Worm (Caenorhabditis elegans) whole organism, L4 larva: ENCODE results near the gene F35F10.6.
A peak's percentile ranks its signal among the peaks of the same experiment; 100 is the strongest.

Experiments
- D1046.2 ChIP-seq: fragments of 200-800 bp; sonication (Bioruptor generic); IDR thresholded peaks from 2 replicates; pipeline ENCODE4 v1.3.6; 2022; ENCODE audit warnings: missing genetic modification characterization, missing compliant biosample characterization
- F10B5.3 ChIP-seq: sonication (generic microtip); optimal IDR thresholded peaks from 2 replicates; lab custom pipeline; 2016; ENCODE audit warnings: mild to moderate bottlenecking, missing genetic modification characterization, missing compliant biosample characterization
- F26F4.8 ChIP-seq: fragments of 200-800 bp; sonication (Bioruptor generic); conservative IDR thresholded peaks from 2 replicates; pipeline ENCODE4 v1.3.6; 2022; ENCODE audit warnings: missing genetic modification characterization, missing compliant biosample characterization
- F37D6.2 ChIP-seq: sonication (generic microtip); optimal IDR thresholded peaks from 2 replicates; lab custom pipeline; 2016; ENCODE audit warnings: mild to moderate bottlenecking, missing genetic modification characterization, missing compliant biosample characterization
- F44E2.7 ChIP-seq: fragments of 200-800 bp; sonication (Bioruptor generic); IDR thresholded peaks from 2 replicates; pipeline ENCODE4 v2.1.2; 2022; ENCODE audit warnings: missing genetic modification characterization, missing compliant biosample characterization
- R02D3.7 ChIP-seq: fragments of 150-350 bp; sonication (generic microtip); optimal IDR thresholded peaks from 3 replicates; lab custom pipeline; 2014; ENCODE audit warnings: missing biosample characterization, missing genetic modification characterization
- Y5F2A.4 ChIP-seq: fragments of 200-800 bp; sonication (Bioruptor generic); optimal IDR thresholded peaks from 2 replicates; lab custom pipeline; 2018; ENCODE audit warnings: mild to moderate bottlenecking, missing genetic modification characterization, missing compliant biosample characterization
- aha-1 ChIP-seq: fragments of 150-350 bp; peaks from one replicate; lab custom pipeline; 2014; ENCODE audit warnings: missing biosample characterization, missing genetic modification characterization
- aly-2 ChIP-seq: sonication (generic microtip); optimal IDR thresholded peaks from 2 replicates; lab custom pipeline; 2018; ENCODE audit warnings: missing biosample characterization, missing genetic modification characterization
- arid-1 ChIP-seq: fragments of 200-800 bp; sonication (Bioruptor generic); conservative IDR thresholded peaks from 2 replicates; pipeline ENCODE4 v1.3.6; 2022; ENCODE audit warnings: missing genetic modification reagents, missing genetic modification characterization, missing compliant biosample characterization
- attf-4 ChIP-seq: sonication (generic microtip); optimal IDR thresholded peaks from 3 replicates; lab custom pipeline; 2017; ENCODE audit warnings: missing biosample characterization, missing genetic modification characterization
- ctbp-1 ChIP-seq: fragments of 200-800 bp; sonication (Bioruptor generic); IDR thresholded peaks from 2 replicates; pipeline ENCODE4 v1.3.6; 2022; ENCODE audit warnings: missing genetic modification reagents, missing genetic modification characterization, missing compliant biosample characterization
- daf-12 ChIP-seq: fragments of 150-350 bp; optimal IDR thresholded peaks from 2 replicates; lab custom pipeline; 2014; ENCODE audit warnings: missing biosample characterization, missing genetic modification reagents, missing genetic modification characterization
- dmd-6 ChIP-seq: fragments of 200-800 bp; sonication (Bioruptor generic); IDR thresholded peaks from 2 replicates; pipeline ENCODE4 v1.3.6; 2022; ENCODE audit warnings: missing genetic modification reagents, missing genetic modification characterization, missing compliant biosample characterization
- dmd-8 ChIP-seq: fragments of 200-800 bp; sonication (Bioruptor generic); IDR thresholded peaks from 2 replicates; pipeline ENCODE4 v1.3.6; 2022; ENCODE audit warnings: missing genetic modification characterization, missing compliant biosample characterization
- dpl-1 ChIP-seq: fragments of 150-350 bp; optimal IDR thresholded peaks from 2 replicates; lab custom pipeline; 2014; ENCODE audit warnings: missing biosample characterization, missing genetic modification reagents, missing genetic modification characterization
- egl-43 ChIP-seq: fragments of 200-800 bp; sonication (Bioruptor generic); IDR thresholded peaks from 2 replicates; pipeline ENCODE4 v1.3.6; 2022; ENCODE audit warnings: missing genetic modification reagents, missing genetic modification characterization, missing compliant biosample characterization
- fkh-10 ChIP-seq: fragments of 150-350 bp; optimal IDR thresholded peaks from 2 replicates; lab custom pipeline; 2014; ENCODE audit warnings: missing biosample characterization, missing genetic modification reagents, missing genetic modification characterization
- hif-1 ChIP-seq, 2 experiments: sonication (generic microtip); optimal IDR thresholded peaks; 2 replicates each; lab custom pipeline; 2016 to 2017; ENCODE audit warnings: missing compliant biosample characterization in 2 of 2, missing genetic modification characterization in 2 of 2, missing genetic modification reagents in 2 of 2, missing genotype in 2 of 2, mild to moderate bottlenecking in 1 of 2
- hlh-30 ChIP-seq: sonication (generic microtip); optimal IDR thresholded peaks from 2 replicates; lab custom pipeline; 2017; ENCODE audit warnings: antibody characterized with exemption, mild to moderate bottlenecking, missing genetic modification characterization, missing compliant biosample characterization; ENCODE audit not compliant: insufficient read depth
- jun-1 ChIP-seq: fragments of 150-350 bp; optimal IDR thresholded peaks from 2 replicates; lab custom pipeline; 2014; ENCODE audit warnings: missing biosample characterization, missing genetic modification reagents, missing genetic modification characterization
- lin-29 ChIP-seq: fragments of 200-800 bp; sonication (Bioruptor generic); IDR thresholded peaks from 2 replicates; pipeline ENCODE4 v1.3.6; 2022; ENCODE audit warnings: missing genetic modification reagents, missing genetic modification characterization, missing compliant biosample characterization
- lin-38 ChIP-seq: fragments of 200-800 bp; sonication (Bioruptor generic); IDR thresholded peaks from 2 replicates; pipeline ENCODE4 v1.3.6; 2022; ENCODE audit warnings: missing genetic modification reagents, missing genetic modification characterization, missing compliant biosample characterization
- lin-39 ChIP-seq: fragments of 150-350 bp; optimal IDR thresholded peaks from 2 replicates; lab custom pipeline; 2014; ENCODE audit warnings: missing biosample characterization, missing genetic modification reagents, missing genetic modification characterization
- lsy-2 ChIP-seq, 2 experiments: fragments of 150-350 bp in 1 of 2; sonication (generic microtip) in 1 of 2; optimal IDR thresholded peaks; 2 replicates each; lab custom pipeline; 2014 to 2017; ENCODE audit warnings: missing biosample characterization in 2 of 2, missing genetic modification characterization in 2 of 2
- mdl-1 ChIP-seq, 2 experiments: fragments of 150-350 bp in 1 of 2; sonication (generic microtip) in 1 of 2; optimal IDR thresholded peaks; 2 replicates each; lab custom pipeline; 2014 to 2017; ENCODE audit warnings: missing biosample characterization in 2 of 2, missing genetic modification characterization in 2 of 2
- mep-1 ChIP-seq: fragments of 150-350 bp; sonication (generic microtip); optimal IDR thresholded peaks from 3 replicates; lab custom pipeline; 2014; ENCODE audit warnings: missing biosample characterization, missing genetic modification characterization
- mes-2 ChIP-seq: sonication (generic microtip); optimal IDR thresholded peaks from 2 replicates; lab custom pipeline; 2016; ENCODE audit warnings: missing genotype, mild to moderate bottlenecking, missing genetic modification characterization, missing compliant biosample characterization; ENCODE audit not compliant: poor library complexity, severe bottlenecking
- nhr-11 ChIP-seq: fragments of 150-350 bp; optimal IDR thresholded peaks from 2 replicates; lab custom pipeline; 2014; ENCODE audit warnings: missing biosample characterization, missing genetic modification characterization
- nhr-111 ChIP-seq: fragments of 200-800 bp; sonication (Bioruptor generic); optimal IDR thresholded peaks from 2 replicates; lab custom pipeline; 2018; ENCODE audit warnings: mild to moderate bottlenecking, missing genetic modification characterization, missing compliant biosample characterization
- nhr-28 ChIP-seq: fragments of 150-350 bp; optimal IDR thresholded peaks from 2 replicates; lab custom pipeline; 2014; ENCODE audit warnings: missing biosample characterization, missing genetic modification characterization
- nhr-41 ChIP-seq: fragments of 200-800 bp; sonication (Bioruptor generic); IDR thresholded peaks from 2 replicates; pipeline ENCODE4 v1.3.6; 2022; ENCODE audit warnings: missing genetic modification reagents, missing genetic modification characterization, missing compliant biosample characterization
- nhr-48 ChIP-seq: sonication (generic microtip); optimal IDR thresholded peaks from 2 replicates; lab custom pipeline; 2016; ENCODE audit warnings: mild to moderate bottlenecking, missing genetic modification characterization, missing compliant biosample characterization
- pqm-1 ChIP-seq: sonication (generic microtip); optimal IDR thresholded peaks from 2 replicates; lab custom pipeline; 2017; ENCODE audit warnings: missing biosample characterization, missing genetic modification characterization
- set-16 ChIP-seq: fragments of 200-800 bp; sonication (Bioruptor generic); IDR thresholded peaks from 2 replicates; pipeline ENCODE4 v1.3.6; 2022; ENCODE audit warnings: missing genetic modification reagents, missing genetic modification characterization, missing compliant biosample characterization
- snpc-1.2 ChIP-seq: fragments of 200-800 bp; sonication (Bioruptor generic); IDR thresholded peaks from 2 replicates; pipeline ENCODE4 v1.3.6; 2022; ENCODE audit warnings: missing genetic modification reagents, missing genetic modification characterization, missing compliant biosample characterization
- spr-3 ChIP-seq: fragments of 200-800 bp; sonication (Bioruptor generic); optimal IDR thresholded peaks from 2 replicates; lab custom pipeline; 2018; ENCODE audit warnings: mild to moderate bottlenecking, missing genetic modification characterization, missing compliant biosample characterization
- tag-97 ChIP-seq: fragments of 200-800 bp; sonication (Bioruptor generic); IDR thresholded peaks from 2 replicates; pipeline ENCODE4 v1.3.6; 2022; ENCODE audit warnings: missing genetic modification characterization, missing compliant biosample characterization
- unc-39 ChIP-seq: sonication (generic microtip); optimal IDR thresholded peaks from 2 replicates; lab custom pipeline; 2017; ENCODE audit warnings: missing biosample characterization, missing genetic modification characterization
- unc-62 ChIP-seq, 3 experiments: fragments of 150-350 bp in 1 of 3; sonication (generic microtip); optimal IDR thresholded peaks in 2 of 3; peaks in 1 of 3; 1 replicate in 1 of 3; 2 replicates in 2 of 3; lab custom pipeline; 2014 to 2017; ENCODE audit warnings: missing biosample characterization in 3 of 3, missing genetic modification characterization in 3 of 3, missing genetic modification reagents in 3 of 3, missing genotype in 1 of 3
- vab-7 ChIP-seq: fragments of 200-800 bp; sonication (Bioruptor generic); IDR thresholded peaks from 2 replicates; pipeline ENCODE4 v1.3.6; 2022; ENCODE audit warnings: missing genetic modification reagents, missing genetic modification characterization, missing compliant biosample characterization
- zag-1 ChIP-seq: fragments of 150-350 bp; optimal IDR thresholded peaks from 2 replicates; lab custom pipeline; 2014; ENCODE audit warnings: missing biosample characterization, missing genetic modification characterization
- zfp-2 ChIP-seq: sonication (generic microtip); optimal IDR thresholded peaks from 2 replicates; lab custom pipeline; 2016; ENCODE audit warnings: mild to moderate bottlenecking, missing genetic modification characterization, missing compliant biosample characterization
- zfp-3 ChIP-seq: fragments of 200-800 bp; sonication (Bioruptor generic); conservative IDR thresholded peaks from 2 replicates; pipeline ENCODE4 v1.3.6; 2022; ENCODE audit warnings: missing genetic modification reagents, missing genetic modification characterization, missing compliant biosample characterization
- zip-2 ChIP-seq: fragments of 150-350 bp; optimal IDR thresholded peaks from 2 replicates; lab custom pipeline; 2014; ENCODE audit warnings: missing biosample characterization, missing genetic modification characterization

Gene F35F10.6

ce11 chrV:3315308-3315707 is 26.1 kb upstream of the F35F10.6 start, which contains the start of gene arrd-19 (continued):
- TF ChIP-seq lin-38 (GFP tag; lab: Robert Waterston, UW) (no peak), nhr-48 (tag; lab: Kevin White, UChicago) (peak; percentile 90), zip-2 (tag; lab: Kevin White, UChicago) (peak; percentile 5), nhr-11 (tag; lab: Kevin White, UChicago) (peak; percentile 74), hlh-30 (tag; lab: Kevin White, UChicago) (peak; percentile 58), zfp-2 (tag; lab: Kevin White, UChicago) (no peak), ctbp-1 (GFP tag; lab: Robert Waterston, UW) (peak; percentile 86), dpl-1 (GFP tag; lab: Kevin White, UChicago) (peak; percentile 66), Y5F2A.4 (GFP tag; lab: Kevin White, UChicago) (no peak), aha-1 (tag; lab: Kevin White, UChicago) (peak; percentile 99), pqm-1 (tag; lab: Kevin White, UChicago) (peak; percentile 32), jun-1 (no peak), F37D6.2 (tag; lab: Kevin White, UChicago) (peak; percentile 41), lsy-2 (tag; optimal IDR thresholded peaks at IDR 0.05; lab: Kevin White, UChicago) (peak; percentile 26 to 79), lin-29 (GFP tag; lab: Robert Waterston, UW) (peak; percentile 58; the same call in 1 of the 2 replicates), dmd-8 (GFP tag; lab: Robert Waterston, UW) (no peak), snpc-1.2 (GFP tag; lab: Robert Waterston, UW) (no peak), spr-3 (no peak), unc-39 (tag; lab: Kevin White, UChicago) (no peak), egl-43 (GFP tag; lab: Robert Waterston, UW) (no peak; the same call in 1 of the 2 replicates), aly-2 (tag; lab: Kevin White, UChicago) (no peak), fkh-10 (peak; percentile 72), tag-97 (no peak), R02D3.7 (tag; lab: Kevin White, UChicago) (no peak), attf-4 (tag; lab: Kevin White, UChicago) (no peak), nhr-41 (GFP tag; lab: Robert Waterston, UW) (no peak), mep-1 (tag; lab: Kevin White, UChicago) (no peak), set-16 (GFP tag; lab: Robert Waterston, UW) (no peak), daf-12 (tag; lab: Kevin White, UChicago) (no peak), dmd-6 (GFP tag; lab: Robert Waterston, UW) (peak; percentile 92), nhr-111 (GFP tag; lab: Kevin White, UChicago) (no peak), mdl-1 (tag; optimal IDR thresholded peaks at IDR 0.05; lab: Kevin White, UChicago) (peak in 1 of 2 experiments; percentile 85), F26F4.8 (GFP tag; lab: Robert Waterston, UW) (no peak), zfp-3 (GFP tag; lab: Robert Waterston, UW) (no peak), zag-1 (tag; lab: Kevin White, UChicago) (no peak), D1046.2 (GFP tag; lab: Robert Waterston, UW) (no peak), nhr-28 (tag; lab: Kevin White, UChicago) (peak; percentile 90), arid-1 (GFP tag; lab: Robert Waterston, UW) (peak; percentile 67; the same call in 1 of the 2 replicates), mes-2 (tag; lab: Kevin White, UChicago) (peak; percentile 80), vab-7 (GFP tag; lab: Robert Waterston, UW) (no peak; the same call in 1 of the 2 replicates), F10B5.3 (tag; lab: Kevin White, UChicago) (no peak), hif-1 (tag; optimal IDR thresholded peaks at IDR 0.05; lab: Kevin White, UChicago) (peak in 1 of 2 experiments; percentile 64), F44E2.7 (GFP tag; lab: Robert Waterston, UW) (no peak), unc-62 (GFP tag; optimal IDR thresholded peaks at IDR 0.05 in 1 of 2; lab: Kevin White, UChicago) (peak in 1 of 2 experiments; percentile 97), unc-62 (tag; optimal IDR thresholded peaks at IDR 0.05; lab: Kevin White, UChicago) (no peak), lin-39 (tag; lab: Kevin White, UChicago) (no peak)
